Fruit fly (Drosophila melanogaster) whole organism, embryonic: Measurements from ENCODE around the gene CG6893.

Experiments
- Adf1 ChIP-seq: fragments of 200-800 bp; sonication (Bioruptor generic); IDR thresholded peaks from 2 replicates; pipeline ENCODE4 v1.3.6; 2022; ENCODE audit warnings: missing biosample characterization, missing genetic modification characterization
- Bteb2 ChIP-seq: fragments of 200-800 bp; sonication (Bioruptor generic); optimal IDR thresholded peaks from 2 replicates; lab custom pipeline; 2016; ENCODE audit warnings: missing biosample characterization, missing genetic modification characterization
- CG12942 ChIP-seq: fragments of 200-800 bp; sonication (Bioruptor generic); optimal IDR thresholded peaks from 3 replicates; lab custom pipeline; 2016; ENCODE audit warnings: missing biosample characterization, missing genetic modification characterization
- CG13424 ChIP-seq: fragments of 200-800 bp; sonication (Bioruptor generic); optimal IDR thresholded peaks from 2 replicates; lab custom pipeline; 2019; ENCODE audit warnings: missing biosample characterization, mild to moderate bottlenecking, missing genetic modification characterization, moderate library complexity
- CG14965 ChIP-seq: fragments of 200-800 bp; sonication (Bioruptor generic); optimal IDR thresholded peaks from 2 replicates; lab custom pipeline; 2016; ENCODE audit warnings: missing biosample characterization, missing genetic modification characterization, borderline replicate concordance
- CG15514 ChIP-seq: fragments of 200-800 bp; sonication (Bioruptor generic); optimal IDR thresholded peaks from 3 replicates; lab custom pipeline; 2017; ENCODE audit warnings: missing biosample characterization, missing genetic modification characterization, mild to moderate bottlenecking, moderate library complexity, missing genetic modification reagents
- CG15696 ChIP-seq: fragments of 200-800 bp; sonication (Bioruptor generic); optimal IDR thresholded peaks from 2 replicates; lab custom pipeline; 2019; ENCODE audit warnings: missing biosample characterization, mild to moderate bottlenecking, missing genetic modification characterization, moderate library complexity
- CG1647 ChIP-seq: fragments of 200-800 bp; sonication (Bioruptor generic); optimal IDR thresholded peaks from 3 replicates; lab custom pipeline; 2016; ENCODE audit warnings: missing biosample characterization, missing genetic modification characterization
- CG16813 ChIP-seq: fragments of 200-800 bp; sonication (Bioruptor generic); IDR thresholded peaks from 3 replicates; pipeline ENCODE4 v1.3.6; 2022; ENCODE audit warnings: missing biosample characterization, missing genetic modification characterization; ENCODE audit not compliant: partially characterized antibody
- CG17361 ChIP-seq: fragments of 200-800 bp; sonication (Bioruptor generic); IDR thresholded peaks from 3 replicates; pipeline ENCODE4 v1.3.6; 2022; ENCODE audit warnings: missing biosample characterization, missing genetic modification characterization
- CG17802 ChIP-seq: fragments of 200-800 bp; sonication (Bioruptor generic); optimal IDR thresholded peaks from 2 replicates; lab custom pipeline; 2018; ENCODE audit warnings: missing biosample characterization, mild to moderate bottlenecking, missing genetic modification characterization, moderate library complexity
- CG18764 ChIP-seq: fragments of 200-800 bp; sonication (Bioruptor generic); optimal IDR thresholded peaks from 3 replicates; lab custom pipeline; 2016; ENCODE audit warnings: missing biosample characterization, missing genetic modification characterization
- CG2129 ChIP-seq: fragments of 200-800 bp; sonication (Bioruptor generic); IDR thresholded peaks from 2 replicates; pipeline ENCODE4 v1.3.6; 2022; ENCODE audit warnings: missing biosample characterization, missing genetic modification characterization; ENCODE audit not compliant: partially characterized antibody
- CG32532 ChIP-seq: fragments of 200-800 bp; sonication (Bioruptor generic); IDR thresholded peaks from 2 replicates; pipeline ENCODE4 v1.3.6; 2022; ENCODE audit warnings: missing biosample characterization, missing genetic modification characterization
- CG3995 ChIP-seq: fragments of 200-800 bp; sonication (Bioruptor generic); optimal IDR thresholded peaks from 3 replicates; lab custom pipeline; 2016; ENCODE audit warnings: missing biosample characterization, missing genetic modification characterization
- CG4282 ChIP-seq: fragments of 200-800 bp; sonication (Bioruptor generic); optimal IDR thresholded peaks from 2 replicates; lab custom pipeline; 2016; ENCODE audit warnings: missing biosample characterization, missing genetic modification characterization
- CG4328 ChIP-seq: fragments of 200-800 bp; sonication (Bioruptor generic); optimal IDR thresholded peaks from 3 replicates; lab custom pipeline; 2017; ENCODE audit warnings: missing biosample characterization, missing genetic modification reagents, missing genetic modification characterization
- CG5180 ChIP-seq: fragments of 200-800 bp; sonication (Bioruptor generic); optimal IDR thresholded peaks from 3 replicates; lab custom pipeline; 2017; ENCODE audit warnings: missing biosample characterization, missing genetic modification characterization, mild to moderate bottlenecking, moderate library complexity, missing genetic modification reagents
- CG6175 ChIP-seq: fragments of 200-800 bp; sonication (Bioruptor generic); IDR thresholded peaks from 3 replicates; pipeline ENCODE4 v1.3.6; 2022; ENCODE audit warnings: missing biosample characterization, missing genetic modification characterization
- CG6272 ChIP-seq: fragments of 200-800 bp; sonication (Bioruptor generic); IDR thresholded peaks from 2 replicates; pipeline ENCODE4 v1.3.6; 2022; ENCODE audit warnings: missing biosample characterization, missing genetic modification characterization
- CG7556 ChIP-seq: fragments of 200-800 bp; sonication (Bioruptor generic); optimal IDR thresholded peaks from 2 replicates; lab custom pipeline; 2017; ENCODE audit warnings: missing biosample characterization, mild to moderate bottlenecking, missing genetic modification characterization
- CG7963 ChIP-seq: fragments of 200-800 bp; sonication (Bioruptor generic); IDR thresholded peaks from 3 replicates; pipeline ENCODE4 v1.3.6; 2022; ENCODE audit warnings: missing biosample characterization, missing genetic modification characterization; ENCODE audit not compliant: partially characterized antibody
- CG9437 ChIP-seq: fragments of 200-800 bp; sonication (Bioruptor generic); optimal IDR thresholded peaks from 2 replicates; lab custom pipeline; 2018; ENCODE audit warnings: missing biosample characterization, mild to moderate bottlenecking, missing genetic modification characterization
- CG9797 ChIP-seq: fragments of 200-800 bp; sonication (Bioruptor generic); optimal IDR thresholded peaks from 3 replicates; lab custom pipeline; 2018; ENCODE audit warnings: missing biosample characterization, mild to moderate bottlenecking, missing genetic modification characterization
- CG9876 ChIP-seq: fragments of 200-800 bp; sonication (Bioruptor generic); optimal IDR thresholded peaks from 2 replicates; lab custom pipeline; 2016; ENCODE audit warnings: missing biosample characterization, missing genetic modification characterization
- D ChIP-seq, 2 experiments: fragments of 200-800 bp in 1 of 2; fragments of >200 bp in 1 of 2; sonication (Bioruptor generic) in 1 of 2; optimal IDR thresholded peaks; 2 replicates in 1 of 2; 3 replicates in 1 of 2; lab custom pipeline; 2017; ENCODE audit warnings: mild to moderate bottlenecking in 1 of 2, missing biosample characterization in 1 of 2, missing genetic modification characterization in 1 of 2, missing genetic modification reagents in 1 of 2
- Ets97D ChIP-seq: fragments of 200-800 bp; sonication (Bioruptor generic); optimal IDR thresholded peaks from 3 replicates; lab custom pipeline; 2016; ENCODE audit warnings: missing biosample characterization, missing genetic modification characterization
- Jarid2 ChIP-seq: fragments of 200-800 bp; sonication (Bioruptor generic); optimal IDR thresholded peaks from 3 replicates; lab custom pipeline; 2017; ENCODE audit warnings: mild to moderate bottlenecking, missing biosample characterization, missing genetic modification reagents, missing genetic modification characterization
- Mes4 ChIP-seq: fragments of 200-800 bp; sonication (Bioruptor generic); optimal IDR thresholded peaks from 2 replicates; lab custom pipeline; 2016; ENCODE audit warnings: missing biosample characterization, missing genetic modification characterization
- Nf-YC ChIP-seq: fragments of 200-800 bp; optimal IDR thresholded peaks from 3 replicates; lab custom pipeline; 2019; ENCODE audit warnings: missing biosample characterization, mild to moderate bottlenecking, missing genetic modification characterization, moderate library complexity
- NfI ChIP-seq: fragments of 200-800 bp; sonication (Bioruptor generic); optimal IDR thresholded peaks from 3 replicates; lab custom pipeline; 2018; ENCODE audit warnings: missing biosample characterization, mild to moderate bottlenecking, missing genetic modification characterization, moderate library complexity
- Rfx ChIP-seq: fragments of 200-800 bp; sonication (Bioruptor generic); IDR thresholded peaks from 2 replicates; pipeline ENCODE4 v1.3.6; 2022; ENCODE audit warnings: missing biosample characterization, missing genetic modification characterization
- Side ChIP-seq: fragments of 200-800 bp; sonication (Bioruptor generic); optimal IDR thresholded peaks from 2 replicates; lab custom pipeline; 2016; ENCODE audit warnings: missing biosample characterization, missing genetic modification characterization
- Xbp1 ChIP-seq: fragments of 200-800 bp; sonication (Bioruptor generic); optimal IDR thresholded peaks from 3 replicates; lab custom pipeline; 2016; ENCODE audit warnings: missing biosample characterization, mild to moderate bottlenecking, missing genetic modification characterization
- chn ChIP-seq: fragments of 200-800 bp; sonication (Bioruptor generic); optimal IDR thresholded peaks from 2 replicates; lab custom pipeline; 2016; ENCODE audit warnings: missing biosample characterization, missing genetic modification characterization
- fd3F ChIP-seq: fragments of 200-800 bp; sonication (Bioruptor generic); optimal IDR thresholded peaks from 2 replicates; lab custom pipeline; 2018; ENCODE audit warnings: missing biosample characterization, mild to moderate bottlenecking, missing genetic modification characterization, moderate library complexity
- fu2 ChIP-seq: fragments of 200-800 bp; sonication (Bioruptor generic); optimal IDR thresholded peaks from 2 replicates; lab custom pipeline; 2016; ENCODE audit warnings: missing biosample characterization, missing genetic modification characterization
- gro ChIP-seq: fragments of 200-800 bp; sonication (Bioruptor generic); optimal IDR thresholded peaks from 2 replicates; lab custom pipeline; 2016; ENCODE audit warnings: missing biosample characterization, missing genetic modification characterization
- nerfin-2 ChIP-seq: fragments of 200-800 bp; sonication (Bioruptor generic); IDR thresholded peaks from 2 replicates; pipeline ENCODE4 v1.3.6; 2022; ENCODE audit warnings: missing biosample characterization, missing genetic modification characterization; ENCODE audit not compliant: partially characterized antibody
- nmo ChIP-seq: fragments of 200-800 bp; sonication (Bioruptor generic); optimal IDR thresholded peaks from 2 replicates; lab custom pipeline; 2018; ENCODE audit warnings: missing biosample characterization, mild to moderate bottlenecking, missing genetic modification characterization, moderate library complexity
- pb ChIP-seq: fragments of 200-800 bp; sonication (Bioruptor generic); optimal IDR thresholded peaks from 3 replicates; lab custom pipeline; 2016; ENCODE audit warnings: missing biosample characterization, missing genetic modification characterization
- pho ChIP-seq: fragments of 200-800 bp; sonication (Bioruptor generic); optimal IDR thresholded peaks from 2 replicates; lab custom pipeline; 2016; ENCODE audit warnings: missing biosample characterization, missing genetic modification characterization
- phol ChIP-seq: fragments of 200-800 bp; sonication (Bioruptor generic); optimal IDR thresholded peaks from 3 replicates; lab custom pipeline; 2018; ENCODE audit warnings: missing biosample characterization, mild to moderate bottlenecking, missing genetic modification characterization, moderate library complexity
- row ChIP-seq: fragments of 200-800 bp; sonication (Bioruptor generic); IDR thresholded peaks from 3 replicates; pipeline ENCODE4 v1.3.6; 2022; ENCODE audit warnings: missing biosample characterization, missing genetic modification characterization
- run ChIP-seq: fragments of 200-800 bp; sonication (Bioruptor generic); optimal IDR thresholded peaks from 3 replicates; lab custom pipeline; 2018; ENCODE audit warnings: missing biosample characterization, mild to moderate bottlenecking, missing genetic modification characterization
- shn ChIP-seq: fragments of 200-800 bp; sonication (Bioruptor generic); optimal IDR thresholded peaks from 3 replicates; lab custom pipeline; 2016; ENCODE audit warnings: missing biosample characterization, missing genetic modification characterization
- tx ChIP-seq: fragments of 200-800 bp; sonication (Bioruptor generic); optimal IDR thresholded peaks from 2 replicates; lab custom pipeline; 2016; ENCODE audit warnings: missing biosample characterization, missing genetic modification characterization
- wek ChIP-seq: fragments of 200-800 bp; sonication (Bioruptor generic); optimal IDR thresholded peaks from 3 replicates; lab custom pipeline; 2018; ENCODE audit warnings: missing biosample characterization, mild to moderate bottlenecking, missing genetic modification characterization, moderate library complexity
- zen2 ChIP-seq: fragments of 200-800 bp; sonication (Bioruptor generic); IDR thresholded peaks from 3 replicates; pipeline ENCODE4 v1.3.6; 2022; ENCODE audit warnings: missing biosample characterization, missing genetic modification characterization; ENCODE audit not compliant: partially characterized antibody

CG6893 gene

DNA sequence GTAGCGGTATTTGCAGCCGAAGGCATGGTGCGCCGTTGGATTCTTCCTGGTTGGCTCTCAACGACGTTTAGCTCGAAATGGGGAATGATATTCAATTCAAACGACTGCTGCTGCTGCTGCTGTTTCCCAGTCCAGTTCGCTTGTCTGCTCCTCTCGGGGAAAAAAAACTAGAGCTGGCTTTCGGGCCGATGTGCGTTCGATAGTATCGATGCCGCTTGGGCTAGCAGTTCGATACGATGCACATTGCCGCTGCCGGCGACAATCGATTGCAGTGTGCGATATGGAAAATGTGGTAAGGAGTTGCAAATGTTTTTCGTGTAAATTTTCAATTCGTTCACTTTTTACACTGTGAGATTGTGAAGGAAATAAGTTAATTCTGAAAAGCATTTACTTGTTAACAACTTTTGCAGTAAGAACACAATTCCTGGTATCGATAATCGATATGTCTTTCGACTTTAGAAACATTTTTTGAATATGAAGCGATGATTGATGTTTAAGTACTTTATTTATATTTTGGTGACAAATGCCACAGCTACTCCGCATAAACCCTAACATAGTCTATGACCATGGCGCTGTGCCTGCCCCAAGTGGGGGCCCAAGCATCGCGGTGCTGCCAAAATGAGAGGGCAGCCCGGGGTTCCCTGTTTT lies 20.9 kb upstream of the CG6893 start, which contains the start of gene Capr (continued):
- TF ChIP-seq shn (GFP tag; lab: Kevin White, UChicago): peak; percentile 17
- TF ChIP-seq CG4282 (GFP tag; lab: Kevin White, UChicago): peak; percentile 57
- TF ChIP-seq nmo: peak; percentile 55
- peak; percentile 2 for TF ChIP-seq CG13424 (tag; lab: Kevin White, UChicago)
- no peak for TF ChIP-seq fd3F (GFP tag; lab: Kevin White, UChicago)
- peak; percentile 51 for TF ChIP-seq CG9797 (GFP tag; lab: Kevin White, UChicago)
- TF ChIP-seq CG32532 (GFP tag; lab: Robert Waterston, UW): peak; percentile 57
- TF ChIP-seq Ets97D (GFP tag; lab: Kevin White, UChicago): peak; percentile 69
- TF ChIP-seq CG12942 (GFP tag; lab: Kevin White, UChicago): no peak
- peak; percentile 99 for TF ChIP-seq zen2 (GFP tag; lab: Robert Waterston, UW)
- TF ChIP-seq CG7556 (GFP tag; lab: Kevin White, UChicago): no peak
- TF ChIP-seq CG15514 (GFP tag; lab: Kevin White, UChicago): peak; percentile 84
- TF ChIP-seq run (tag; lab: Kevin White, UChicago): no peak
- peak; percentile 14 for TF ChIP-seq NfI (GFP tag; lab: Kevin White, UChicago)
- TF ChIP-seq CG9876 (GFP tag; lab: Kevin White, UChicago): peak; percentile 3
- TF ChIP-seq Bteb2 (GFP tag; lab: Kevin White, UChicago): peak; percentile 24
- TF ChIP-seq pho (GFP tag; lab: Kevin White, UChicago): peak; percentile 43
- TF ChIP-seq Adf1 (GFP tag; lab: Robert Waterston, UW): peak; percentile 65
- peak; percentile 83 for TF ChIP-seq CG6272
- TF ChIP-seq pb (GFP tag; lab: Kevin White, UChicago): no peak
- TF ChIP-seq CG5180 (GFP tag; lab: Kevin White, UChicago): no peak
- TF ChIP-seq row (GFP tag; lab: Robert Waterston, UW): peak; percentile 52
- no peak for TF ChIP-seq fu2
- TF ChIP-seq D (optimal IDR thresholded peaks at IDR 0.05; lab: Kevin White, UChicago): no peak
- TF ChIP-seq D (GFP tag; optimal IDR thresholded peaks at IDR 0.05; lab: Kevin White, UChicago): no peak
- TF ChIP-seq CG7963: peak; percentile 100
- TF ChIP-seq Xbp1 (GFP tag; lab: Kevin White, UChicago): peak; percentile 41
- TF ChIP-seq CG17361 (GFP tag; lab: Robert Waterston, UW): 0 out of 3 replicates have a peak, but pooled peaks have one; percentile 18
- TF ChIP-seq CG16813 (GFP tag; lab: Robert Waterston, UW): peak; percentile 100
- peak; percentile 33 for TF ChIP-seq Jarid2 (GFP tag; lab: Kevin White, UChicago)
- TF ChIP-seq CG4328 (GFP tag; lab: Kevin White, UChicago): no peak
- no peak for TF ChIP-seq CG14965 (GFP tag; lab: Kevin White, UChicago)
- peak; percentile 6 for TF ChIP-seq Nf-YC (tag; lab: Kevin White, UChicago)
- peak; percentile 28 for TF ChIP-seq CG1647 (GFP tag; lab: Kevin White, UChicago)
- TF ChIP-seq CG2129 (GFP tag; lab: Robert Waterston, UW): peak; percentile 99
- TF ChIP-seq wek (GFP tag; lab: Kevin White, UChicago): no peak
- peak; percentile 30 for TF ChIP-seq Mes4 (GFP tag; lab: Kevin White, UChicago)
- TF ChIP-seq CG3995 (GFP tag; lab: Kevin White, UChicago): peak; percentile 8
- TF ChIP-seq chn (GFP tag; lab: Kevin White, UChicago): no peak
- TF ChIP-seq CG9437 (GFP tag; lab: Kevin White, UChicago): no peak
- TF ChIP-seq CG6175 (GFP tag; lab: Robert Waterston, UW): no peak
- TF ChIP-seq CG17802: peak; percentile 14
- peak; percentile 100 for TF ChIP-seq nerfin-2 (GFP tag; lab: Robert Waterston, UW)
- no peak for TF ChIP-seq tx
- no peak for TF ChIP-seq CG15696 (tag; lab: Kevin White, UChicago)
- peak; percentile 55 for TF ChIP-seq phol (tag; lab: Kevin White, UChicago)
- peak; percentile 28 for TF ChIP-seq Side (GFP tag; lab: Kevin White, UChicago)
- peak; percentile 68 for TF ChIP-seq gro (GFP tag; lab: Kevin White, UChicago)
- TF ChIP-seq Rfx (GFP tag; lab: Robert Waterston, UW): peak; percentile 71
- TF ChIP-seq CG18764 (GFP tag; lab: Kevin White, UChicago): no peak
